Fruit fly (Drosophila melanogaster): Measurements from ENCODE around the gene CG3448.

dm6 chr3L:9400697-9401353 lies 50.5 kb downstream of the CG3448 start:
- TF ChIP-seq psq (optimal IDR thresholded peaks at IDR 0.05): no peak
- no peak for TF ChIP-seq ttk (optimal IDR thresholded peaks at IDR 0.05)
- no peak for TF ChIP-seq Myc (optimal IDR thresholded peaks at IDR 0.05)

Data from Kc167 (cell line).